Worm (Caenorhabditis elegans) whole organism, young adult: ENCODE data around the gene skih-2.

Experiments
- Y67H2A.10 ChIP-seq: fragments of 200-800 bp; sonication (Bioruptor generic); conservative IDR thresholded peaks from 2 replicates; pipeline ENCODE4 v1.3.6; 2022; ENCODE audit warnings: missing genetic modification reagents, missing genetic modification characterization, missing compliant biosample characterization
- ama-1 ChIP-seq, 3 experiments: fragments of 150-350 bp in 1 of 3; sonication (generic microtip) in 2 of 3; optimal IDR thresholded peaks; 2 replicates each; lab custom pipeline; 2014 to 2018; ENCODE audit warnings: missing biosample characterization in 2 of 3, missing genetic modification characterization in 2 of 3, missing genetic modification reagents in 2 of 3
- ets-4 ChIP-seq: fragments of 200-800 bp; sonication (Bioruptor generic); optimal IDR thresholded peaks from 2 replicates; lab custom pipeline; 2018; ENCODE audit warnings: mild to moderate bottlenecking, missing genetic modification characterization, missing compliant biosample characterization
- lin-26 ChIP-seq: fragments of 200-800 bp; sonication (Bioruptor generic); IDR thresholded peaks from 2 replicates; pipeline ENCODE4 v1.3.6; 2022; ENCODE audit warnings: missing genetic modification reagents, missing genetic modification characterization, missing compliant biosample characterization
- lin-35 ChIP-seq, 3 experiments: fragments of 150-350 bp in 2 of 3; sonication (generic microtip) in 1 of 3; optimal IDR thresholded peaks; 2 replicates each; lab custom pipeline; 2014 to 2018; ENCODE audit warnings: missing biosample characterization in 3 of 3, missing genetic modification characterization in 3 of 3, missing genetic modification reagents in 3 of 3
- nfya-1 ChIP-seq: sonication (generic microtip); optimal IDR thresholded peaks from 2 replicates; lab custom pipeline; 2017; ENCODE audit warnings: antibody characterized with exemption, missing compliant biosample characterization, missing genetic modification characterization, borderline replicate concordance; ENCODE audit not compliant: insufficient read depth
- ztf-18 ChIP-seq: sonication (generic microtip); optimal IDR thresholded peaks from 2 replicates; lab custom pipeline; 2016; ENCODE audit warnings: missing genotype, mild to moderate bottlenecking, missing genetic modification characterization, missing compliant biosample characterization

DNA sequence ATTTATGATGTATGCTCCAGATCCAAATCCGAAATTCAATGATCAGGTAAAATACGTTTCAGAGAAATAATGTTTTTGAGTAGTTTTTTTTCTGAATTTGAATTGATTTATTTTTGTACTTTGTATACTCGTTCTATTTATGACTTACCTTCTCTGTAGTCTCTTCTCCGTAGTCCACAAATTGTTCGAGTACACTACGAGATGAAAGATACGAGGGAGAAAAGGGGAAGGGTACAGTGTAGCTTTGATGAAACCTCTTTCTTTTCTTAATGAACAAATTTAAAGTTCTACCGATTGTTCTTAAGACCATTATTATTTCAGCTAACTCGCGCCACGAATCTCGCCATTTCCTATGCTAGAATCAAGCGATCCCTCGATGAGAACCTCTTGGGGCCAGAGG is 37.9 kb upstream of the skih-2 start:
- no peak for TF ChIP-seq ama-1 (optimal IDR thresholded peaks at IDR 0.05; lab: Kevin White, UChicago)
- no peak for TF ChIP-seq ama-1 (GFP tag; optimal IDR thresholded peaks at IDR 0.05; lab: Kevin White, UChicago)
- no peak for TF ChIP-seq ets-4 (GFP tag; lab: Kevin White, UChicago)
- TF ChIP-seq ztf-18 (tag; lab: Kevin White, UChicago) = no peak
- no peak for TF ChIP-seq Y67H2A.10 (GFP tag; lab: Robert Waterston, UW)
- TF ChIP-seq lin-26 (GFP tag; lab: Robert Waterston, UW) = no peak
- no peak for TF ChIP-seq nfya-1 (tag; lab: Kevin White, UChicago)
- TF ChIP-seq lin-35 (GFP tag; optimal IDR thresholded peaks at IDR 0.05; lab: Kevin White, UChicago) = no peak
